Fruit fly (Drosophila melanogaster) whole organism, embryonic: Measurements from ENCODE around the gene CG8814.

Experiments
- CG10979 ChIP-seq: fragments of 200-800 bp; sonication (Bioruptor generic); optimal IDR thresholded peaks from 2 replicates; lab custom pipeline; 2018; ENCODE audit warnings: missing biosample characterization, mild to moderate bottlenecking, missing genetic modification characterization, moderate library complexity
- CG11456 ChIP-seq: fragments of 200-800 bp; sonication (Bioruptor generic); IDR thresholded peaks from 3 replicates; pipeline ENCODE4 v1.3.6; 2022; ENCODE audit warnings: missing biosample characterization, missing genetic modification characterization
- CG11695 ChIP-seq: fragments of 200-800 bp; sonication (Bioruptor generic); IDR thresholded peaks from 3 replicates; pipeline ENCODE4 v1.3.6; 2022; ENCODE audit warnings: missing biosample characterization, missing genetic modification characterization
- CG13296 ChIP-seq: fragments of 200-800 bp; sonication (Bioruptor generic); optimal IDR thresholded peaks from 3 replicates; lab custom pipeline; 2018; ENCODE audit warnings: missing biosample characterization, mild to moderate bottlenecking, missing genetic modification characterization
- CG14710 ChIP-seq: fragments of 200-800 bp; sonication (Bioruptor generic); optimal IDR thresholded peaks from 3 replicates; lab custom pipeline; 2019; ENCODE audit warnings: missing biosample characterization, mild to moderate bottlenecking, missing genetic modification characterization, moderate library complexity
- CG17568 ChIP-seq: fragments of 200-800 bp; sonication (Bioruptor generic); optimal IDR thresholded peaks from 2 replicates; lab custom pipeline; 2018; ENCODE audit warnings: missing biosample characterization, mild to moderate bottlenecking, missing genetic modification characterization, moderate library complexity
- CG17612 ChIP-seq: fragments of 200-800 bp; sonication (Bioruptor generic); IDR thresholded peaks from 2 replicates; pipeline ENCODE4 v1.3.6; 2022; ENCODE audit warnings: missing biosample characterization, missing genetic modification characterization
- CG2120 ChIP-seq: fragments of 200-800 bp; sonication (Bioruptor generic); optimal IDR thresholded peaks from 3 replicates; lab custom pipeline; 2016; ENCODE audit warnings: missing biosample characterization, missing genetic modification characterization
- CG34376 ChIP-seq: fragments of 200-800 bp; sonication (Bioruptor generic); optimal IDR thresholded peaks from 2 replicates; lab custom pipeline; 2018; ENCODE audit warnings: missing biosample characterization, mild to moderate bottlenecking, missing genetic modification characterization
- CG34422 ChIP-seq: fragments of 200-800 bp; sonication (Bioruptor generic); IDR thresholded peaks from 3 replicates; pipeline ENCODE4 v1.3.6; 2022; ENCODE audit warnings: missing biosample characterization, missing genetic modification characterization
- CG3838 ChIP-seq: fragments of 200-800 bp; sonication (Bioruptor generic); optimal IDR thresholded peaks from 3 replicates; lab custom pipeline; 2016; ENCODE audit warnings: missing biosample characterization, missing genetic modification characterization
- CG4328 ChIP-seq: fragments of 200-800 bp; sonication (Bioruptor generic); optimal IDR thresholded peaks from 3 replicates; lab custom pipeline; 2017; ENCODE audit warnings: missing biosample characterization, missing genetic modification reagents, missing genetic modification characterization
- CG6254 ChIP-seq: fragments of 200-800 bp; sonication (Bioruptor generic); optimal IDR thresholded peaks from 3 replicates; lab custom pipeline; 2017; ENCODE audit warnings: mild to moderate bottlenecking, missing biosample characterization, missing genetic modification reagents, missing genetic modification characterization
- CG6272 ChIP-seq: fragments of 200-800 bp; sonication (Bioruptor generic); IDR thresholded peaks from 2 replicates; pipeline ENCODE4 v1.3.6; 2022; ENCODE audit warnings: missing biosample characterization, missing genetic modification characterization
- CG6654 ChIP-seq: fragments of 200-800 bp; sonication (Bioruptor generic); optimal IDR thresholded peaks from 2 replicates; lab custom pipeline; 2017; ENCODE audit warnings: missing biosample characterization, mild to moderate bottlenecking, missing genetic modification characterization
- CG9797 ChIP-seq: fragments of 200-800 bp; sonication (Bioruptor generic); optimal IDR thresholded peaks from 3 replicates; lab custom pipeline; 2018; ENCODE audit warnings: missing biosample characterization, mild to moderate bottlenecking, missing genetic modification characterization
- CHES-1-like ChIP-seq: fragments of 200-800 bp; sonication (Bioruptor generic); optimal IDR thresholded peaks from 2 replicates; lab custom pipeline; 2016; ENCODE audit warnings: missing biosample characterization, missing genetic modification characterization
- Chrac-16 ChIP-seq: fragments of 200-800 bp; sonication (Bioruptor generic); optimal IDR thresholded peaks from 3 replicates; lab custom pipeline; 2016; ENCODE audit warnings: missing biosample characterization, missing genetic modification characterization
- Deaf1 ChIP-seq: fragments of 200-800 bp; optimal IDR thresholded peaks from 3 replicates; lab custom pipeline; 2019; ENCODE audit warnings: missing biosample characterization, mild to moderate bottlenecking, missing genetic modification characterization, moderate library complexity
- Eip74EF ChIP-seq, 2 experiments: fragments of 200-800 bp in 1 of 2; fragments of >200 bp in 1 of 2; sonication (Bioruptor generic) in 1 of 2; optimal IDR thresholded peaks; 2 replicates each; lab custom pipeline; 2017 to 2019; ENCODE audit warnings: missing biosample characterization in 2 of 2, missing genetic modification characterization in 2 of 2, mild to moderate bottlenecking in 1 of 2, moderate library complexity in 1 of 2
- Elba2 ChIP-seq: fragments of 200-800 bp; sonication (Bioruptor generic); optimal IDR thresholded peaks from 3 replicates; lab custom pipeline; 2016; ENCODE audit warnings: missing biosample characterization, missing genetic modification characterization
- HLH54F ChIP-seq: fragments of 200-800 bp; sonication (Bioruptor generic); optimal IDR thresholded peaks from 3 replicates; lab custom pipeline; 2016; ENCODE audit warnings: missing biosample characterization, missing genetic modification characterization
- Hey ChIP-seq: fragments of 200-800 bp; sonication (Bioruptor generic); optimal IDR thresholded peaks from 3 replicates; lab custom pipeline; 2018; ENCODE audit warnings: missing biosample characterization, mild to moderate bottlenecking, missing genetic modification characterization
- Kr ChIP-seq: fragments of 200-800 bp; sonication (Bioruptor generic); optimal IDR thresholded peaks from 2 replicates; lab custom pipeline; 2017; ENCODE audit warnings: missing biosample characterization, mild to moderate bottlenecking, missing genetic modification characterization
- Lim3 ChIP-seq: fragments of 200-800 bp; sonication (Bioruptor generic); IDR thresholded peaks from 2 replicates; pipeline ENCODE4 v1.3.6; 2022; ENCODE audit warnings: missing biosample characterization, missing genetic modification characterization
- MTF-1 ChIP-seq: fragments of 200-800 bp; sonication (Bioruptor generic); optimal IDR thresholded peaks from 2 replicates; lab custom pipeline; 2018; ENCODE audit warnings: missing biosample characterization, mild to moderate bottlenecking, missing genetic modification characterization, borderline replicate concordance
- Myb ChIP-seq: fragments of 200-800 bp; sonication (Bioruptor generic); optimal IDR thresholded peaks from 2 replicates; lab custom pipeline; 2016; ENCODE audit warnings: missing biosample characterization, missing genetic modification characterization
- NK7.1 ChIP-seq: fragments of 200-800 bp; sonication (Bioruptor generic); optimal IDR thresholded peaks from 3 replicates; lab custom pipeline; 2016; ENCODE audit warnings: missing biosample characterization, missing genetic modification characterization
- Rfx ChIP-seq: fragments of 200-800 bp; sonication (Bioruptor generic); IDR thresholded peaks from 2 replicates; pipeline ENCODE4 v1.3.6; 2022; ENCODE audit warnings: missing biosample characterization, missing genetic modification characterization
- Sry-β ChIP-seq: fragments of 200-800 bp; sonication (Bioruptor generic); optimal IDR thresholded peaks from 2 replicates; lab custom pipeline; 2018; ENCODE audit warnings: missing biosample characterization, mild to moderate bottlenecking, missing genetic modification characterization, moderate library complexity
- abd-A ChIP-seq: fragments of 200-800 bp; sonication (Bioruptor generic); optimal IDR thresholded peaks from 3 replicates; lab custom pipeline; 2019; ENCODE audit warnings: missing biosample characterization, mild to moderate bottlenecking, missing genetic modification characterization, moderate library complexity
- bcd ChIP-seq: fragments of 200-800 bp; sonication (Bioruptor generic); optimal IDR thresholded peaks from 2 replicates; lab custom pipeline; 2017; ENCODE audit warnings: missing biosample characterization, mild to moderate bottlenecking, missing genetic modification characterization
- cas ChIP-seq: fragments of 200-800 bp; sonication (Bioruptor generic); IDR thresholded peaks from 2 replicates; pipeline ENCODE4 v1.3.6; 2022; ENCODE audit warnings: missing biosample characterization, missing genetic modification characterization
- dmrt11E ChIP-seq: fragments of 200-800 bp; sonication (Bioruptor generic); optimal IDR thresholded peaks from 3 replicates; lab custom pipeline; 2018; ENCODE audit warnings: missing biosample characterization, mild to moderate bottlenecking, missing genetic modification characterization, moderate library complexity
- dysf ChIP-seq: fragments of 200-800 bp; sonication (Bioruptor generic); IDR thresholded peaks from 3 replicates; pipeline ENCODE4 v1.3.6; 2022; ENCODE audit warnings: missing biosample characterization, missing genetic modification characterization
- mirr ChIP-seq: fragments of 200-800 bp; sonication (Bioruptor generic); optimal IDR thresholded peaks from 3 replicates; lab custom pipeline; 2018; ENCODE audit warnings: missing biosample characterization, mild to moderate bottlenecking, missing genetic modification characterization
- nom ChIP-seq: fragments of 200-800 bp; sonication (Bioruptor generic); optimal IDR thresholded peaks from 2 replicates; lab custom pipeline; 2017; ENCODE audit warnings: missing biosample characterization, missing genetic modification characterization, mild to moderate bottlenecking, moderate library complexity, missing genetic modification reagents
- oc ChIP-seq: fragments of 200-800 bp; sonication (Bioruptor generic); optimal IDR thresholded peaks from 2 replicates; lab custom pipeline; 2018; ENCODE audit warnings: missing biosample characterization, mild to moderate bottlenecking, missing genetic modification characterization, moderate library complexity
- org-1 ChIP-seq: fragments of 200-800 bp; sonication (Bioruptor generic); optimal IDR thresholded peaks from 2 replicates; lab custom pipeline; 2017; ENCODE audit warnings: missing biosample characterization, missing genetic modification characterization
- pita ChIP-seq: fragments of 200-800 bp; sonication (Bioruptor generic); optimal IDR thresholded peaks from 2 replicates; lab custom pipeline; 2017; ENCODE audit warnings: missing biosample characterization, mild to moderate bottlenecking, missing genetic modification characterization
- pros ChIP-seq: fragments of 200-800 bp; sonication (Bioruptor generic); optimal IDR thresholded peaks from 3 replicates; lab custom pipeline; 2019; ENCODE audit warnings: missing biosample characterization, mild to moderate bottlenecking, missing genetic modification characterization, moderate library complexity
- ranshi ChIP-seq: fragments of 200-800 bp; sonication (Bioruptor generic); IDR thresholded peaks from 2 replicates; pipeline ENCODE4 v1.3.6; 2022; ENCODE audit warnings: missing biosample characterization, missing genetic modification characterization
- sens ChIP-seq: fragments of 200-800 bp; sonication (Bioruptor generic); peaks from one replicate; lab custom pipeline; 2016; ENCODE audit warnings: missing biosample characterization, missing genetic modification characterization
- shn ChIP-seq: fragments of 200-800 bp; sonication (Bioruptor generic); optimal IDR thresholded peaks from 3 replicates; lab custom pipeline; 2016; ENCODE audit warnings: missing biosample characterization, missing genetic modification characterization
- trem ChIP-seq: fragments of 200-800 bp; optimal IDR thresholded peaks from 3 replicates; lab custom pipeline; 2019; ENCODE audit warnings: missing biosample characterization, mild to moderate bottlenecking, missing genetic modification characterization, moderate library complexity
- tup ChIP-seq: fragments of 200-800 bp; sonication (Bioruptor generic); optimal IDR thresholded peaks from 2 replicates; lab custom pipeline; 2016; ENCODE audit warnings: missing biosample characterization, mild to moderate bottlenecking, missing genetic modification characterization, moderate library complexity
- usp ChIP-seq: fragments of >200 bp; optimal IDR thresholded peaks from 2 replicates; lab custom pipeline; 2017; ENCODE audit warnings: missing biosample characterization, missing genetic modification characterization

CG8814 gene

dm6 chr2L:2891200-2891599, 16.5 kb downstream of the CG8814 start (continued):
- TF ChIP-seq CG4328 (GFP tag; lab: Kevin White, UChicago), result no peak
- no peak for TF ChIP-seq pita
- TF ChIP-seq Rfx, result no peak
- TF ChIP-seq, all 482 proteins: peak for 13

dm6 chr2L:2894356-2894755, 19.7 kb downstream of the CG8814 start:
- TF ChIP-seq CG2120 (GFP tag; lab: Kevin White, UChicago), result no peak
- no peak for TF ChIP-seq CG34376 (GFP tag; lab: Kevin White, UChicago)
- TF ChIP-seq sens (GFP tag; lab: Kevin White, UChicago), result peak; percentile 56
- peak; percentile 14 for TF ChIP-seq Hey (tag; lab: Kevin White, UChicago)
- TF ChIP-seq CG6654, result no peak
- peak; percentile 13 for TF ChIP-seq Deaf1 (tag; lab: Kevin White, UChicago)
- TF ChIP-seq abd-A (tag; lab: Kevin White, UChicago), result peak; percentile 56
- no peak for TF ChIP-seq CHES-1-like (GFP tag; lab: Kevin White, UChicago)
- peak; percentile 18 for TF ChIP-seq pros (GFP tag; lab: Kevin White, UChicago)

dm6 chr2L:2897024-2897549, 22.4 kb downstream of the CG8814 start:
- peak; percentile 86 for TF ChIP-seq shn (GFP tag; lab: Kevin White, UChicago)
- TF ChIP-seq Hey (tag; lab: Kevin White, UChicago), result no peak
- TF ChIP-seq Myb (GFP tag; lab: Kevin White, UChicago), result peak; percentile 69
- peak; percentile 83; the same call in 1 of the 2 replicates for TF ChIP-seq ranshi (GFP tag; lab: Robert Waterston, UW)
- TF ChIP-seq CG11456 (GFP tag; lab: Robert Waterston, UW), result peak; percentile 80
- peak; percentile 65 for TF ChIP-seq CG6254 (GFP tag; lab: Kevin White, UChicago)
- TF ChIP-seq dmrt11E (tag; lab: Kevin White, UChicago), result peak; percentile 78
- TF ChIP-seq dysf, result peak; percentile 85; the same call in 2 of the 3 replicates
- peak; percentile 56 for TF ChIP-seq CG3838 (GFP tag; lab: Kevin White, UChicago)
- TF ChIP-seq Kr (GFP tag; lab: Kevin White, UChicago), result no peak
- TF ChIP-seq tup, result peak; percentile 78
- peak; percentile 65 for TF ChIP-seq org-1 (GFP tag; lab: Kevin White, UChicago)
- TF ChIP-seq CG14710 (tag; lab: Kevin White, UChicago), result peak; percentile 58
- peak; percentile 19 for TF ChIP-seq MTF-1
- peak; percentile 90 for TF ChIP-seq CG34422 (GFP tag; lab: Robert Waterston, UW)
- TF ChIP-seq Eip74EF (GFP tag; optimal IDR thresholded peaks at IDR 0.05; lab: Kevin White, UChicago), result peak in 1 of 2 experiments; percentile 62
- peak; percentile 71 for TF ChIP-seq CG11695 (GFP tag; lab: Robert Waterston, UW)
- TF ChIP-seq Elba2 (GFP tag; lab: Kevin White, UChicago), result no peak
- TF ChIP-seq CG17568 (GFP tag; lab: Kevin White, UChicago), result peak; percentile 57
- peak; percentile 91 for TF ChIP-seq Chrac-16 (GFP tag; lab: Kevin White, UChicago)
- TF ChIP-seq Lim3 (GFP tag; lab: Robert Waterston, UW), result peak; percentile 59; the same call in 1 of the 2 replicates
- TF ChIP-seq CG10979, result peak; percentile 75
- no peak for TF ChIP-seq usp (GFP tag; lab: Kevin White, UChicago)
- TF ChIP-seq Sry-β (GFP tag; lab: Kevin White, UChicago), result peak; percentile 7
- TF ChIP-seq NK7.1, result peak; percentile 49
- peak; percentile 60 for TF ChIP-seq oc (tag; lab: Kevin White, UChicago)
- TF ChIP-seq bcd (GFP tag; lab: Kevin White, UChicago), result peak; percentile 73
- no peak for TF ChIP-seq CG13296 (GFP tag; lab: Kevin White, UChicago)
- TF ChIP-seq nom, result no peak
- peak; percentile 77 for TF ChIP-seq HLH54F (GFP tag; lab: Kevin White, UChicago)
- TF ChIP-seq mirr (GFP tag; lab: Kevin White, UChicago), result peak; percentile 64
- TF ChIP-seq cas (GFP tag; lab: Robert Waterston, UW), result no peak
- no peak; the same call in 1 of the 2 replicates for TF ChIP-seq CG17612
- TF ChIP-seq trem (tag; lab: Kevin White, UChicago), result peak; percentile 56
- TF ChIP-seq CG6272 (GFP tag; lab: Robert Waterston, UW), result peak; percentile 66
- TF ChIP-seq CG9797 (GFP tag; lab: Kevin White, UChicago), result no peak
